Fruit fly (Drosophila melanogaster): ENCODE data around the gene CG14546.

CG14546 gene

DNA sequence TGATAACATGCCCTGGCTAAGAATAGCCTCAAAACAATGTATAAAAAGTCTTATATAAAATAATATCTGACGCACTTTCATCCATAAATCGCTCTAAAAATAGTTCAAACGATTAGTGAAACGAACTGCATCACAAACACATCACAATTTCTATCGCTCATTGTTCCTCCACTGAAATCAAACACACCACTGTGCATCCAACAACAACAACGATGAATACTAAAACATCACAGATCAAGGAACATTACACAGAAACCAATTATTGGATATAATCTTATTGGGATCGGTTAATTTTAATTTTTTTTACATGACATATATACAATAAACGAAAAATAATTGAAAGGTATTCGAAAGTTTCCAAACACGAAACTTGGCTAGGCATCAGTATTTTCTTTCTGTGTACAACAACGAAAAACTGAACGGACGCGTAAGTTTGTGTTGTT, 43.1 kb downstream of the CG14546 start (continued):
- TF ChIP-seq CG6683 (GFP tag; optimal IDR thresholded peaks at IDR 0.05) (peak; percentile 51), CG7786 (GFP tag; optimal IDR thresholded peaks at IDR 0.05) (peak; percentile 71), CG13624 (GFP tag; optimal IDR thresholded peaks at IDR 0.05) (peak; percentile 71), CG32532 (GFP tag; IDR thresholded peaks at IDR 0.05) (peak; percentile 86; the same call in 1 of the 2 replicates), lbe (GFP tag; optimal IDR thresholded peaks at IDR 0.05) (no peak), CG31224 (GFP tag; IDR thresholded peaks at IDR 0.05) (no peak), CG6654 (GFP tag; optimal IDR thresholded peaks at IDR 0.05) (peak; percentile 55), CG2889 (GFP tag; IDR thresholded peaks at IDR 0.05) (no peak), crc (GFP tag; optimal IDR thresholded peaks at IDR 0.05) (peak; percentile 61), Drgx (GFP tag; IDR thresholded peaks at IDR 0.05) (peak; percentile 78), CG4707 (GFP tag; optimal IDR thresholded peaks at IDR 0.05) (peak; percentile 61), Ssrp (tag; optimal IDR thresholded peaks at IDR 0.05) (peak; percentile 81), NC2α (GFP tag; optimal IDR thresholded peaks at IDR 0.05) (peak; percentile 68), CG12391 (tag; optimal IDR thresholded peaks at IDR 0.05) (peak; percentile 86), salm (tag; optimal IDR thresholded peaks at IDR 0.05) (peak; percentile 31), ap (GFP tag; IDR thresholded peaks at IDR 0.05) (peak; percentile 72), CG17568 (GFP tag; optimal IDR thresholded peaks at IDR 0.05) (peak; percentile 54), Asciz (GFP tag; optimal IDR thresholded peaks at IDR 0.05) (peak; percentile 74), CG6254 (GFP tag; optimal IDR thresholded peaks at IDR 0.05) (peak; percentile 63), ttk (GFP tag; IDR thresholded peaks at IDR 0.05) (peak; percentile 73; the same call in 1 of the 2 replicates), CG1024 (GFP tag; IDR thresholded peaks at IDR 0.05) (peak; percentile 66), CG17359 (tag; optimal IDR thresholded peaks at IDR 0.05) (peak; percentile 89), trh (GFP tag; optimal IDR thresholded peaks at IDR 0.05) (peak; percentile 13), emc (GFP tag; optimal IDR thresholded peaks at IDR 0.05) (peak; percentile 3), CG12744 (GFP tag; optimal IDR thresholded peaks at IDR 0.05) (peak; percentile 31), cg (GFP tag; optimal IDR thresholded peaks at IDR 0.05) (no peak), CG9437 (GFP tag; optimal IDR thresholded peaks at IDR 0.05) (peak; percentile 77), dpn (GFP tag; optimal IDR thresholded peaks at IDR 0.05) (peak; percentile 75 to 83), CG17385 (GFP tag; optimal IDR thresholded peaks at IDR 0.05) (peak; percentile 75), CG7372 (GFP tag; IDR thresholded peaks at IDR 0.05) (peak; percentile 45), CG5245 (GFP tag; optimal IDR thresholded peaks at IDR 0.05) (peak; percentile 60), CG11456 (GFP tag; IDR thresholded peaks at IDR 0.05) (no peak), CG15479 (GFP tag; optimal IDR thresholded peaks at IDR 0.05) (no peak), Usf (GFP tag; optimal IDR thresholded peaks at IDR 0.05) (peak; percentile 31), CG5953 (GFP tag; IDR thresholded peaks at IDR 0.05) (peak; percentile 58), z (GFP tag; IDR thresholded peaks at IDR 0.05) (0 out of 3 replicates have a peak, but pooled peaks have one; percentile 36), pan (optimal IDR thresholded peaks at IDR 0.05) (no peak), pan (GFP tag; optimal IDR thresholded peaks at IDR 0.05 in 1 of 2, IDR thresholded peaks at IDR 0.05 in 1 of 2) (peak in 1 of 2 experiments; percentile 85), CG11398 (GFP tag; optimal IDR thresholded peaks at IDR 0.05) (peak; percentile 13), toy (GFP tag; IDR thresholded peaks at IDR 0.05) (no peak), tin (GFP tag; optimal IDR thresholded peaks at IDR 0.05) (peak; percentile 78), NK7.1 (GFP tag; optimal IDR thresholded peaks at IDR 0.05) (peak; percentile 60), CG13424 (tag; optimal IDR thresholded peaks at IDR 0.05) (peak; percentile 86), ro (GFP tag; IDR thresholded peaks at IDR 0.05) (peak; percentile 55; the same call in 1 of the 2 replicates), bsh (GFP tag; optimal IDR thresholded peaks at IDR 0.05) (peak in 1 of 2 experiments; percentile 92), CG4730 (GFP tag; IDR thresholded peaks at IDR 0.05) (peak; percentile 74), Med (GFP tag) (peak; percentile 96), tup (GFP tag; optimal IDR thresholded peaks at IDR 0.05) (peak; percentile 39), Meics (GFP tag; optimal IDR thresholded peaks at IDR 0.05) (peak; percentile 75), slbo (GFP tag; IDR thresholded peaks at IDR 0.05) (peak; percentile 83), CG17829 (tag; optimal IDR thresholded peaks at IDR 0.05) (peak; percentile 86)

Measured in whole organism, embryonic.